Worm (Caenorhabditis elegans) whole organism, late embryonic: ENCODE results near the gene F32D1.3.

Experiments
- F13H6.1 ChIP-seq: sonication (generic microtip); optimal IDR thresholded peaks from 2 replicates; lab custom pipeline; 2016; ENCODE audit warnings: missing genetic modification characterization, missing compliant biosample characterization
- K09A11.1 ChIP-seq: sonication (generic microtip); optimal IDR thresholded peaks from 2 replicates; lab custom pipeline; 2017; ENCODE audit warnings: antibody characterized with exemption, mild to moderate bottlenecking, missing genetic modification characterization, missing compliant biosample characterization; ENCODE audit not compliant: insufficient read depth
- Y22D7AL.16 ChIP-seq: sonication (generic microtip); optimal IDR thresholded peaks from 2 replicates; lab custom pipeline; 2016; ENCODE audit warnings: missing genetic modification characterization, missing compliant biosample characterization
- ahr-1 ChIP-seq: sonication (generic microtip); optimal IDR thresholded peaks from 2 replicates; lab custom pipeline; 2016; ENCODE audit warnings: missing genetic modification characterization, missing compliant biosample characterization
- ceh-18 ChIP-seq: sonication (generic microtip); optimal IDR thresholded peaks from 2 replicates; lab custom pipeline; 2016; ENCODE audit warnings: missing genetic modification characterization, missing compliant biosample characterization
- ceh-2 ChIP-seq: sonication (generic microtip); optimal IDR thresholded peaks from 2 replicates; lab custom pipeline; 2016; ENCODE audit warnings: missing genotype, missing genetic modification characterization, missing compliant biosample characterization
- ceh-22 ChIP-seq: sonication (generic microtip); optimal IDR thresholded peaks from 2 replicates; lab custom pipeline; 2017; ENCODE audit warnings: missing biosample characterization, missing genetic modification characterization
- ceh-24 ChIP-seq: sonication (generic microtip); optimal IDR thresholded peaks from 2 replicates; lab custom pipeline; 2016; ENCODE audit warnings: mild to moderate bottlenecking, missing genetic modification characterization, missing compliant biosample characterization
- ceh-34 ChIP-seq: sonication (generic microtip); optimal IDR thresholded peaks from 2 replicates; lab custom pipeline; 2016; ENCODE audit warnings: mild to moderate bottlenecking, missing genetic modification characterization, missing compliant biosample characterization
- ceh-6 ChIP-seq: fragments of 200-800 bp; sonication (Bioruptor generic); optimal IDR thresholded peaks from 2 replicates; lab custom pipeline; 2018; ENCODE audit warnings: mild to moderate bottlenecking, missing genetic modification characterization, missing compliant biosample characterization
- elt-2 ChIP-seq: sonication (generic microtip); optimal IDR thresholded peaks from 2 replicates; lab custom pipeline; 2016; ENCODE audit warnings: missing genetic modification reagents, missing genetic modification characterization, missing compliant biosample characterization
- eyg-1 ChIP-seq: sonication (generic microtip); optimal IDR thresholded peaks from 2 replicates; lab custom pipeline; 2016; ENCODE audit warnings: missing genotype, missing genetic modification characterization, missing compliant biosample characterization
- fax-1 ChIP-seq: sonication (generic microtip); optimal IDR thresholded peaks from 2 replicates; lab custom pipeline; 2016; ENCODE audit warnings: missing genotype, missing genetic modification characterization, missing compliant biosample characterization
- fkh-6 ChIP-seq: sonication (generic microtip); optimal IDR thresholded peaks from 2 replicates; lab custom pipeline; 2016; ENCODE audit warnings: missing genetic modification characterization, missing compliant biosample characterization
- gmeb-2 ChIP-seq: sonication (generic microtip); optimal IDR thresholded peaks from 2 replicates; lab custom pipeline; 2016; ENCODE audit warnings: missing genetic modification characterization, inconsistent platforms, missing compliant biosample characterization
- hlh-13 ChIP-seq: fragments of 200-800 bp; sonication (Bioruptor generic); optimal IDR thresholded peaks from 2 replicates; lab custom pipeline; 2018; ENCODE audit warnings: mild to moderate bottlenecking, missing genetic modification characterization, missing compliant biosample characterization
- hlh-6 ChIP-seq: sonication (generic microtip); optimal IDR thresholded peaks from 2 replicates; lab custom pipeline; 2016; ENCODE audit warnings: missing genotype, missing genetic modification characterization, missing compliant biosample characterization
- lim-6 ChIP-seq: sonication (generic microtip); optimal IDR thresholded peaks from 2 replicates; lab custom pipeline; 2016; ENCODE audit warnings: missing genetic modification characterization, missing compliant biosample characterization
- nfya-1 ChIP-seq: sonication (generic microtip); optimal IDR thresholded peaks from 2 replicates; lab custom pipeline; 2017; ENCODE audit warnings: missing genetic modification characterization, mild to moderate bottlenecking, missing compliant biosample characterization, antibody characterized with exemption, moderate library complexity
- nhr-11 ChIP-seq: fragments of 150-350 bp; optimal IDR thresholded peaks from 2 replicates; lab custom pipeline; 2014; ENCODE audit warnings: missing biosample characterization, missing genetic modification characterization
- nhr-232 ChIP-seq: sonication (generic microtip); optimal IDR thresholded peaks from 2 replicates; lab custom pipeline; 2016; ENCODE audit warnings: missing genetic modification characterization, missing compliant biosample characterization
- npax-4 ChIP-seq: sonication (generic microtip); optimal IDR thresholded peaks from 2 replicates; lab custom pipeline; 2016; ENCODE audit warnings: missing genetic modification characterization, missing compliant biosample characterization
- pag-3 ChIP-seq: sonication (generic microtip); optimal IDR thresholded peaks from 2 replicates; lab custom pipeline; 2016; ENCODE audit warnings: missing compliant biosample characterization, missing genetic modification characterization, borderline replicate concordance
- pax-1 ChIP-seq: fragments of 150-350 bp; optimal IDR thresholded peaks from 2 replicates; lab custom pipeline; 2014; ENCODE audit warnings: missing biosample characterization, missing genetic modification characterization
- pha-2 ChIP-seq: sonication (generic microtip); optimal IDR thresholded peaks from 2 replicates; lab custom pipeline; 2017; ENCODE audit warnings: mild to moderate bottlenecking, missing genetic modification characterization, missing compliant biosample characterization
- pha-4 ChIP-seq: fragments of 150-350 bp; optimal IDR thresholded peaks from 2 replicates; lab custom pipeline; 2018; ENCODE audit warnings: missing biosample characterization, missing genetic modification reagents, missing genetic modification characterization
- sdc-2 ChIP-seq: sonication (generic microtip); optimal IDR thresholded peaks from 2 replicates; lab custom pipeline; 2016; ENCODE audit warnings: missing genotype, missing genetic modification characterization, missing compliant biosample characterization
- tbx-2 ChIP-seq: sonication (generic microtip); optimal IDR thresholded peaks from 2 replicates; lab custom pipeline; 2016; ENCODE audit warnings: missing genetic modification characterization, missing compliant biosample characterization
- ttx-3 ChIP-seq: sonication (generic microtip); optimal IDR thresholded peaks from 2 replicates; lab custom pipeline; 2016; ENCODE audit warnings: missing genetic modification reagents, missing genetic modification characterization, missing compliant biosample characterization
- unc-55 ChIP-seq: sonication (generic microtip); optimal IDR thresholded peaks from 2 replicates; lab custom pipeline; 2017; ENCODE audit warnings: missing biosample characterization, missing genetic modification reagents, missing genetic modification characterization
- unc-86 ChIP-seq: sonication (generic microtip); optimal IDR thresholded peaks from 2 replicates; lab custom pipeline; 2016; ENCODE audit warnings: missing genetic modification characterization, missing compliant biosample characterization

F32D1.3 gene

DNA sequence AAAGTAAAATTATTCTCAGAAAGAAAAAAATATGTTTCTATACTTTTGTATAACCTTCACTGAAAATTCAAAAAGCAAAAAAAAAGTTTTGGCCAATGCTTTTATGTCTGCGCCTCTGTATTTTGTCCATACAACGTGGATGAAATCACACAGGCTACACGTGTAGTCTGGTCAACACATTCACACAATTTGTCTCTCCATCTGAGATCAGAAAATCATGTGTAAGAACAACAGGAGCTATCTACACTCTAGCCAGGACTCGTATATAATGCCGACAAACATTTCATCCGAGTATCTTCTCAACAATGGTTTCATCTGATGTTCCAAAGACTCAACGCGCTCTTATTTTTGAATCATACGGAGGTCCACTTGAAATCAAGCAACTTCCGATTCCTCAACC, 34.5 kb downstream of the F32D1.3 start, which contains the start of gene D2063.1:
Gene D2063.1 (plus strand): TSS at position 281 of the 400 bp plus-strand sequence.
- TF ChIP-seq ahr-1 (no peak), unc-55 (GFP tag; lab: Kevin White, UChicago) (peak; percentile 49)

DNA sequence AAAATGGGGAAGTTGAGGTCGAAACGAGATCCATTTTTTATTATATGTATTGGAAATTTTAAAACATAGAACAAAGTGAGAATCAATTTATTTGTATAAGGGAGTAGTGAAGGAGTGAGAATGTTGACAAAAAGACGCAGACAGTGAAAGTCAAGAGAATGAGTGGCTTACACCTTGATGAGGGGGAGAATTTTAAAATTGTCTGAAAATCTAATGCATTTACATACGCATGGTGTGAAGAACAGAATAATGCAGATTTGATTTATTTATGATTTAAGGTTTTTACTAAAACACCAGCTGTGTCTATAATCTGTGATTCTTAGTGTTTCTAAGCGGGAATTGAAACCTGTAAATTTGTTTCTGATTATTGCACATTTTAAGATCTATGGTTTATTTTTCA, 36.0 kb downstream of the F32D1.3 start, which contains the start of gene nhr-125:
Gene nhr-125 (minus strand): TSS at position 101 of the 400 bp plus-strand sequence.
- TF ChIP-seq gmeb-2 (tag; lab: Kevin White, UChicago) (no peak), nhr-232 (tag; lab: Kevin White, UChicago) (no peak), ceh-22 (no peak), fax-1 (tag; lab: Kevin White, UChicago) (no peak), lim-6 (no peak), ahr-1 (no peak)
- TF ChIP-seq, all 69 proteins: peak for 0

DNA sequence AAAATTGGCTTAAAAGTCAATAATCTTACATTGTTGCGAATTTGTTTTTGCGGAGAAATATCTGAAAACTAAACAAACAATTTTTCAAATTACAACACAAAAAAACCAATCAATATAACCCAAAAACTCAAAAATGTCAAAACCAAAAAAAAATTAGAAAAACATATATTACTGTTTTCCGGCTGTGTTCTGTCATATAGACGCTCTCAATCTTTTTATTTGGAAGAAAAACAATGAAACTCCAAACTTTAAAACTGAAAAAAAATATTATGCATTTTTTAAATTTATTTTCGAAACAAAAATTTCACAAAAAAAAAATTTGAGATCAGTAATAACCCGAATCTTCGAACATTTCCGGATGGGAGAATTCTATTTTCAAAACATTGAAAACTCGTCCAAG, 38.7 kb downstream of the F32D1.3 start, which contains the start of gene R02D1.2:
Gene R02D1.2 (minus strand): TSS at position 101 of the 400 bp plus-strand sequence.
- TF ChIP-seq ceh-22 = no peak
- TF ChIP-seq unc-86 (tag; lab: Kevin White, UChicago) = no peak
- no peak for TF ChIP-seq nfya-1 (tag; lab: Kevin White, UChicago)
- TF ChIP-seq tbx-2 = no peak
- no peak for TF ChIP-seq K09A11.1 (tag; lab: Kevin White, UChicago)
- no peak for TF ChIP-seq nhr-232 (tag; lab: Kevin White, UChicago)

DNA sequence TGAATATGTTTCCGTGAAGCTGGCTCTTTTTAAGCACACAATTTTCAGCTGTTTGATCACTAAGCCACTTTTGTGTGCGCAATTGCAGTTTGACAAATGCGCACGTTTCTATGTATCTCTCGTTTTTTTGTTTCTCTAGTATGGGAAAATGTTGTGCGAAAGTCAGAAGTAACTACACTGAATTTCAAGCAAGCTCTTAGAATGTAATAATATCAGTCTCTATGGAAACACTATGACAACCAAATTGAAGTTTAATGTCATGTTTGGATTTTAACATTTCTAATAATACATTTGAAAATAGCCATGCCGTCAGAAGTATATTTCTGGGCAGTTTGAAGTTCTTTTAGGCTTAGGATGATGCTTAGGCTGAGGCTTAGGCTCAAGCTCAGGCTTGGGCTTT, 41.5 kb downstream of the F32D1.3 start, which contains the start of gene ZC132.9:
Gene ZC132.9 (minus strand): TSS at position 101 of the 400 bp plus-strand sequence.
- TF ChIP-seq pha-2 (tag; lab: Kevin White, UChicago) = no peak
- TF ChIP-seq ceh-18 (tag; lab: Kevin White, UChicago) = no peak
- TF ChIP-seq F13H6.1 (tag; lab: Kevin White, UChicago) = no peak
- TF ChIP-seq eyg-1 (tag; lab: Kevin White, UChicago) = no peak
- TF ChIP-seq pag-3 (tag; lab: Kevin White, UChicago) = no peak
- no peak for TF ChIP-seq ceh-34 (tag; lab: Kevin White, UChicago)
- TF ChIP-seq ceh-6 (GFP tag; lab: Kevin White, UChicago) = no peak
- TF ChIP-seq hlh-13 (GFP tag; lab: Kevin White, UChicago) = no peak
- TF ChIP-seq ttx-3 (tag; lab: Kevin White, UChicago) = no peak
- no peak for TF ChIP-seq ceh-2 (tag; lab: Kevin White, UChicago)
- TF ChIP-seq sdc-2 (tag; lab: Kevin White, UChicago) = no peak

DNA sequence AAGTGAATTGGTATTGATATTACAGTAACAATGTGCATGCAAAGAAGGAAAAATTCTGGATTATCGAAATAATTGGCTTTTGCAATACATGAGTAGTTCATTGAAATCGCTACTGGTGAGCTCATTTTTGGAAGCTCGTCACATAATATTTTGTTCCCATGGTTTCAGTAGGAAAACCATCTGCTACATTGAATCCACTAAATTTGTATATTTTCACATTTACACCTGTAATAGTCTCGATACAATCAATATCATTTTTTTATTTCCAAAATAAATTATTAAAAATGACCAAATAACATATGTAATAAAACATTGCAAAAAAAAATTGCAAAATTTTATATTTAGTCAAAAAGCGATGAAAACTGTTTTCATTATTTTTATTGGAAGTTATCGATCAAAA, 46.3 kb downstream of the F32D1.3 start, which contains the start of gene srh-192:
Gene srh-192 (minus strand): TSS at position 101 of the 400 bp plus-strand sequence.
- TF ChIP-seq ceh-24 (tag; lab: Kevin White, UChicago) (no peak), pax-1 (tag; lab: Kevin White, UChicago) (no peak), nhr-232 (tag; lab: Kevin White, UChicago) (no peak), npax-4 (tag; lab: Kevin White, UChicago) (no peak), hlh-6 (tag; lab: Kevin White, UChicago) (no peak), F13H6.1 (tag; lab: Kevin White, UChicago) (no peak), unc-86 (tag; lab: Kevin White, UChicago) (no peak), Y22D7AL.16 (tag; lab: Kevin White, UChicago) (no peak)

DNA sequence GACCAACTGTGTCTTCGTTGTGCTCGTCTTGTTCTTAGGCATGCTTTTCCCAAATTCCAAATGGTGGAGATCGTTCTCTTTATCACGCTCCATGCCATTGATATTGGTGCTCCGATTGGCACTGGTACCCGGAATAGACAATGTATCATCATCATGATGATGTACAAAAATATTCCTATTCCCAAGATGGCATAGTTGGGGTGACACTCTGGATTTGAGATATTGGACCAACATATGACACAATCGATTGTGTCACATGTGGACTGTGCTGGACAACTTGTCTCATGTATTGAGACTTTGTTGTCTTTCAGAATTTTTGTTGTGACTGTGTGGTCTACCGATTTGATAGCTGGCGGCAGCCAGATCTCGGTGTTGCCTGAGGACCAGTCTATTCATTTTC, 57.1 kb downstream of the F32D1.3 start:
- TF ChIP-seq fkh-6 (tag; lab: Kevin White, UChicago) (no peak), nhr-11 (tag; lab: Kevin White, UChicago) (no peak), pha-4 (no peak), hlh-6 (tag; lab: Kevin White, UChicago) (no peak), elt-2 (tag; lab: Kevin White, UChicago) (no peak)
